Fruit fly (Drosophila melanogaster) whole organism, embryonic: ENCODE measurements around the gene Gr89a.

ENCODE experiments used
- Bdp1 ChIP-seq: fragments of 200-800 bp; sonication (Bioruptor generic); optimal IDR thresholded peaks from 3 replicates; lab custom pipeline; 2016; ENCODE audit warnings: missing biosample characterization, missing genetic modification characterization
- Bteb2 ChIP-seq: fragments of 200-800 bp; sonication (Bioruptor generic); optimal IDR thresholded peaks from 2 replicates; lab custom pipeline; 2016; ENCODE audit warnings: missing biosample characterization, missing genetic modification characterization
- C15 ChIP-seq: fragments of 200-800 bp; sonication (Bioruptor generic); IDR thresholded peaks from 3 replicates; pipeline ENCODE4 v1.3.6; 2022; ENCODE audit warnings: missing biosample characterization, missing genetic modification characterization
- CG10147 ChIP-seq: fragments of 200-800 bp; sonication (Bioruptor generic); optimal IDR thresholded peaks from 2 replicates; lab custom pipeline; 2019; ENCODE audit warnings: missing biosample characterization, mild to moderate bottlenecking, missing genetic modification characterization, moderate library complexity
- CG10565 ChIP-seq: fragments of 200-800 bp; sonication (Bioruptor generic); optimal IDR thresholded peaks from 3 replicates; lab custom pipeline; 2016; ENCODE audit warnings: missing biosample characterization, mild to moderate bottlenecking, missing genetic modification characterization
- CG11560 ChIP-seq: fragments of 200-800 bp; sonication (Bioruptor generic); IDR thresholded peaks from 3 replicates; pipeline ENCODE4 v1.3.6; 2022; ENCODE audit warnings: missing biosample characterization, missing genetic modification characterization
- CG11696 ChIP-seq: fragments of 200-800 bp; sonication (Bioruptor generic); IDR thresholded peaks from 2 replicates; pipeline ENCODE4 v1.3.6; 2022; ENCODE audit warnings: missing biosample characterization, missing genetic modification characterization
- CG13424 ChIP-seq: fragments of 200-800 bp; sonication (Bioruptor generic); optimal IDR thresholded peaks from 2 replicates; lab custom pipeline; 2019; ENCODE audit warnings: missing biosample characterization, mild to moderate bottlenecking, missing genetic modification characterization, moderate library complexity
- CG13624 ChIP-seq: fragments of 200-800 bp; sonication (Bioruptor generic); optimal IDR thresholded peaks from 2 replicates; lab custom pipeline; 2016; ENCODE audit warnings: missing biosample characterization, missing genetic modification characterization
- CG14014 ChIP-seq: fragments of 200-800 bp; sonication (Bioruptor generic); IDR thresholded peaks from 2 replicates; pipeline ENCODE4 v1.3.6; 2022; ENCODE audit warnings: missing biosample characterization, missing genetic modification characterization
- CG14965 ChIP-seq: fragments of 200-800 bp; sonication (Bioruptor generic); optimal IDR thresholded peaks from 2 replicates; lab custom pipeline; 2016; ENCODE audit warnings: missing biosample characterization, missing genetic modification characterization, borderline replicate concordance
- CG16863 ChIP-seq: fragments of 200-800 bp; sonication (Bioruptor generic); optimal IDR thresholded peaks from 3 replicates; lab custom pipeline; 2016; ENCODE audit warnings: missing biosample characterization, missing genetic modification characterization
- CG17328 ChIP-seq: fragments of 200-800 bp; sonication (Bioruptor generic); IDR thresholded peaks from 2 replicates; pipeline ENCODE4 v1.3.6; 2022; ENCODE audit warnings: missing biosample characterization, missing genetic modification characterization
- CG17829 ChIP-seq: fragments of 200-800 bp; optimal IDR thresholded peaks from 2 replicates; lab custom pipeline; 2019; ENCODE audit warnings: missing biosample characterization, mild to moderate bottlenecking, missing genetic modification characterization, moderate library complexity
- CG18262 ChIP-seq: fragments of 200-800 bp; optimal IDR thresholded peaks from 3 replicates; lab custom pipeline; 2019; ENCODE audit warnings: missing biosample characterization, mild to moderate bottlenecking, missing genetic modification characterization, moderate library complexity
- CG18764 ChIP-seq: fragments of 200-800 bp; sonication (Bioruptor generic); optimal IDR thresholded peaks from 3 replicates; lab custom pipeline; 2016; ENCODE audit warnings: missing biosample characterization, missing genetic modification characterization
- CG30020 ChIP-seq: fragments of 200-800 bp; optimal IDR thresholded peaks from 2 replicates; lab custom pipeline; 2019; ENCODE audit warnings: missing biosample characterization, mild to moderate bottlenecking, missing genetic modification characterization, moderate library complexity
- CG30431 ChIP-seq: fragments of 200-800 bp; sonication (Bioruptor generic); optimal IDR thresholded peaks from 2 replicates; lab custom pipeline; 2017; ENCODE audit warnings: missing biosample characterization, missing genetic modification characterization
- CG3847 ChIP-seq: fragments of 200-800 bp; sonication (Bioruptor generic); IDR thresholded peaks from 2 replicates; pipeline ENCODE4 v1.3.6; 2022; ENCODE audit warnings: missing biosample characterization, missing genetic modification characterization
- CG4730 ChIP-seq: fragments of 200-800 bp; sonication (Bioruptor generic); IDR thresholded peaks from 2 replicates; pipeline ENCODE4 v1.3.6; 2022; ENCODE audit warnings: missing biosample characterization, missing genetic modification characterization
- CG7271 ChIP-seq: fragments of 200-800 bp; sonication (Bioruptor generic); optimal IDR thresholded peaks from 2 replicates; lab custom pipeline; 2018; ENCODE audit warnings: missing biosample characterization, mild to moderate bottlenecking, missing genetic modification characterization, moderate library complexity
- CG7556 ChIP-seq: fragments of 200-800 bp; sonication (Bioruptor generic); optimal IDR thresholded peaks from 2 replicates; lab custom pipeline; 2017; ENCODE audit warnings: missing biosample characterization, mild to moderate bottlenecking, missing genetic modification characterization
- CG7745 ChIP-seq: fragments of 200-800 bp; sonication (Bioruptor generic); optimal IDR thresholded peaks from 2 replicates; lab custom pipeline; 2018; ENCODE audit warnings: missing biosample characterization, mild to moderate bottlenecking, missing genetic modification characterization, moderate library complexity
- CG7987 ChIP-seq: fragments of 200-800 bp; sonication (Bioruptor generic); optimal IDR thresholded peaks from 2 replicates; lab custom pipeline; 2018; ENCODE audit warnings: missing biosample characterization, mild to moderate bottlenecking, missing genetic modification characterization, moderate library complexity
- CG8765 ChIP-seq: fragments of 200-800 bp; sonication (Bioruptor generic); IDR thresholded peaks from 2 replicates; pipeline ENCODE4 v1.3.6; 2022; ENCODE audit warnings: missing biosample characterization, missing genetic modification characterization
- CG8924 ChIP-seq: fragments of 200-800 bp; optimal IDR thresholded peaks from 3 replicates; lab custom pipeline; 2019; ENCODE audit warnings: missing biosample characterization, mild to moderate bottlenecking, missing genetic modification characterization, moderate library complexity
- CG9932 ChIP-seq: fragments of 200-800 bp; sonication (Bioruptor generic); IDR thresholded peaks from 2 replicates; pipeline ENCODE4 v1.3.6; 2022; ENCODE audit warnings: missing biosample characterization, missing genetic modification characterization
- Dip2 ChIP-seq: fragments of 200-800 bp; sonication (Bioruptor generic); IDR thresholded peaks from 2 replicates; pipeline ENCODE4 v1.3.6; 2022; ENCODE audit warnings: missing biosample characterization, missing genetic modification characterization
- E2f1 ChIP-seq: fragments of 200-800 bp; sonication (Bioruptor generic); IDR thresholded peaks from 2 replicates; pipeline ENCODE4 v1.3.6; 2022; ENCODE audit warnings: missing biosample characterization, missing genetic modification characterization
- ERR ChIP-seq: fragments of 200-800 bp; sonication (Bioruptor generic); optimal IDR thresholded peaks from 2 replicates; lab custom pipeline; 2016; ENCODE audit warnings: missing biosample characterization, missing genetic modification characterization
- HHEX ChIP-seq: fragments of 200-800 bp; sonication (Bioruptor generic); optimal IDR thresholded peaks from 3 replicates; lab custom pipeline; 2017; ENCODE audit warnings: missing biosample characterization, mild to moderate bottlenecking, missing genetic modification characterization, missing genetic modification reagents
- HLH3B ChIP-seq: fragments of 200-800 bp; sonication (Bioruptor generic); IDR thresholded peaks from 2 replicates; pipeline ENCODE4 v1.3.6; 2022; ENCODE audit warnings: missing biosample characterization, missing genetic modification characterization
- HLH4C ChIP-seq: fragments of 200-800 bp; sonication (Bioruptor generic); IDR thresholded peaks from 3 replicates; pipeline ENCODE4 v1.3.6; 2022; ENCODE audit warnings: missing biosample characterization, missing genetic modification characterization; ENCODE audit not compliant: partially characterized antibody
- Kr ChIP-seq: fragments of 200-800 bp; sonication (Bioruptor generic); optimal IDR thresholded peaks from 2 replicates; lab custom pipeline; 2017; ENCODE audit warnings: missing biosample characterization, mild to moderate bottlenecking, missing genetic modification characterization
- Myb ChIP-seq: fragments of 200-800 bp; sonication (Bioruptor generic); optimal IDR thresholded peaks from 2 replicates; lab custom pipeline; 2016; ENCODE audit warnings: missing biosample characterization, missing genetic modification characterization
- NK7.1 ChIP-seq: fragments of 200-800 bp; sonication (Bioruptor generic); optimal IDR thresholded peaks from 3 replicates; lab custom pipeline; 2016; ENCODE audit warnings: missing biosample characterization, missing genetic modification characterization
- Poxn ChIP-seq: fragments of 200-800 bp; sonication (Bioruptor generic); IDR thresholded peaks from 2 replicates; pipeline ENCODE4 v1.3.6; 2022; ENCODE audit warnings: missing biosample characterization, missing genetic modification characterization
- Ptx1 ChIP-seq: fragments of 200-800 bp; sonication (Bioruptor generic); IDR thresholded peaks from 2 replicates; pipeline ENCODE4 v1.3.6; 2022; ENCODE audit warnings: missing biosample characterization, missing genetic modification characterization
- Vsx1 ChIP-seq: fragments of 200-800 bp; sonication (Bioruptor generic); optimal IDR thresholded peaks from 2 replicates; lab custom pipeline; 2017; ENCODE audit warnings: missing biosample characterization, mild to moderate bottlenecking, missing genetic modification characterization, missing genetic modification reagents
- ato ChIP-seq: fragments of 200-800 bp; sonication (Bioruptor generic); IDR thresholded peaks from 2 replicates; pipeline ENCODE4 v1.3.6; 2022; ENCODE audit warnings: missing biosample characterization, missing genetic modification characterization; ENCODE audit not compliant: partially characterized antibody
- crol ChIP-seq: fragments of 200-800 bp; sonication (Bioruptor generic); IDR thresholded peaks from 2 replicates; pipeline ENCODE4 v1.3.6; 2022; ENCODE audit warnings: missing biosample characterization, missing genetic modification characterization
- da ChIP-seq: fragments of 200-800 bp; sonication (Bioruptor generic); optimal IDR thresholded peaks from 2 replicates; lab custom pipeline; 2016; ENCODE audit warnings: missing biosample characterization, missing genetic modification characterization
- dmrt99B ChIP-seq: fragments of 200-800 bp; sonication (Bioruptor generic); optimal IDR thresholded peaks from 2 replicates; lab custom pipeline; 2018; ENCODE audit warnings: missing biosample characterization, mild to moderate bottlenecking, missing genetic modification characterization, moderate library complexity
- dpn ChIP-seq, 2 experiments: fragments of 200-800 bp; sonication (Bioruptor generic); optimal IDR thresholded peaks; 3 replicates each; lab custom pipeline; 2016; ENCODE audit warnings: missing biosample characterization in 2 of 2, missing genetic modification characterization in 2 of 2
- fd3F ChIP-seq: fragments of 200-800 bp; sonication (Bioruptor generic); optimal IDR thresholded peaks from 2 replicates; lab custom pipeline; 2018; ENCODE audit warnings: missing biosample characterization, mild to moderate bottlenecking, missing genetic modification characterization, moderate library complexity
- lov ChIP-seq, 2 experiments: fragments of 200-800 bp in 1 of 2; fragments of >200 bp in 1 of 2; sonication (Bioruptor generic) in 1 of 2; IDR thresholded peaks in 1 of 2; optimal IDR thresholded peaks in 1 of 2; 2 replicates in 1 of 2; 3 replicates in 1 of 2; pipeline versions ENCODE4 v1.3.6 to Lab custom; 2017 to 2022; ENCODE audit warnings: missing biosample characterization in 1 of 2, missing genetic modification characterization in 1 of 2
- mirr ChIP-seq: fragments of 200-800 bp; sonication (Bioruptor generic); optimal IDR thresholded peaks from 3 replicates; lab custom pipeline; 2018; ENCODE audit warnings: missing biosample characterization, mild to moderate bottlenecking, missing genetic modification characterization
- onecut ChIP-seq: fragments of 200-800 bp; sonication (Bioruptor generic); IDR thresholded peaks from 2 replicates; pipeline ENCODE4 v1.3.6; 2022; ENCODE audit warnings: missing biosample characterization, missing genetic modification characterization
- ssp ChIP-seq: fragments of 200-800 bp; sonication (Bioruptor generic); IDR thresholded peaks from 2 replicates; pipeline ENCODE4 v1.3.6; 2022; ENCODE audit warnings: missing biosample characterization, missing genetic modification characterization
- tin ChIP-seq: fragments of 200-800 bp; sonication (Bioruptor generic); optimal IDR thresholded peaks from 3 replicates; lab custom pipeline; 2016; ENCODE audit warnings: missing biosample characterization, missing genetic modification characterization
- tll ChIP-seq, 2 experiments: fragments of 200-800 bp in 1 of 2; fragments of >200 bp in 1 of 2; sonication (Bioruptor generic) in 1 of 2; optimal IDR thresholded peaks; 2 replicates each; lab custom pipeline; 2017 to 2019; ENCODE audit warnings: missing biosample characterization in 2 of 2, missing genetic modification characterization in 2 of 2, mild to moderate bottlenecking in 1 of 2, moderate library complexity in 1 of 2

Gr89a gene

dm6 chr3R:16510128-16510527, 11.4 kb upstream of the Gr89a start (continued):
- TF ChIP-seq CG30020 (no peak), CG13424 (tag; lab: Kevin White, UChicago) (peak; percentile 43), CG10147 (GFP tag; lab: Kevin White, UChicago) (peak; percentile 18), CG8924 (tag; lab: Kevin White, UChicago) (peak; percentile 60), ssp (GFP tag; lab: Robert Waterston, UW) (no peak), Myb (GFP tag; lab: Kevin White, UChicago) (no peak), CG3847 (GFP tag; lab: Robert Waterston, UW) (no peak), tll (GFP tag; optimal IDR thresholded peaks at IDR 0.05; lab: Kevin White, UChicago) (no peak), CG18764 (GFP tag; lab: Kevin White, UChicago) (no peak), C15 (no peak), CG17829 (peak; percentile 44), CG30431 (GFP tag; lab: Kevin White, UChicago) (no peak), crol (GFP tag; lab: Robert Waterston, UW) (no peak), HHEX (GFP tag; lab: Kevin White, UChicago) (peak; percentile 23), Ptx1 (peak; percentile 44; the same call in 1 of the 2 replicates), CG8765 (GFP tag; lab: Robert Waterston, UW) (no peak), Bteb2 (GFP tag; lab: Kevin White, UChicago) (no peak), ERR (GFP tag; lab: Kevin White, UChicago) (no peak), Vsx1 (GFP tag; lab: Kevin White, UChicago) (no peak), CG10565 (no peak), CG18262 (tag; lab: Kevin White, UChicago) (peak; percentile 67), CG7745 (tag; lab: Kevin White, UChicago) (no peak), CG11560 (tag; lab: Robert Waterston, UW) (no peak), CG7987 (GFP tag; lab: Kevin White, UChicago) (no peak), E2f1 (GFP tag; lab: Robert Waterston, UW) (no peak), dmrt99B (tag; lab: Kevin White, UChicago) (peak; percentile 60), HLH3B (GFP tag; lab: Robert Waterston, UW) (no peak), dpn (GFP tag; optimal IDR thresholded peaks at IDR 0.05; lab: Kevin White, UChicago) (no peak), lov (optimal IDR thresholded peaks at IDR 0.05; lab: Kevin White, UChicago) (no peak), lov (GFP tag; IDR thresholded peaks at IDR 0.05; lab: Robert Waterston, UW) (no peak), CG7271 (no peak), CG4730 (GFP tag; lab: Robert Waterston, UW) (no peak), Bdp1 (GFP tag; lab: Kevin White, UChicago) (no peak), da (GFP tag; lab: Kevin White, UChicago) (no peak), CG14965 (GFP tag; lab: Kevin White, UChicago) (no peak), NK7.1 (GFP tag; lab: Kevin White, UChicago) (no peak), HLH4C (no peak), onecut (GFP tag; lab: Robert Waterston, UW) (no peak), CG11696 (no peak), CG16863 (GFP tag; lab: Kevin White, UChicago) (no peak), CG14014 (GFP tag; lab: Robert Waterston, UW) (no peak), Kr (no peak), Dip2 (GFP tag; lab: Robert Waterston, UW) (no peak), CG17328 (GFP tag; lab: Robert Waterston, UW) (peak; percentile 21; the same call in 1 of the 2 replicates), CG13624 (no peak), CG7556 (GFP tag; lab: Kevin White, UChicago) (peak; percentile 43), CG9932 (GFP tag; lab: Robert Waterston, UW) (peak; percentile 28; the same call in 1 of the 2 replicates), tin (GFP tag; lab: Kevin White, UChicago) (no peak), ato (GFP tag; lab: Robert Waterston, UW) (no peak), fd3F (GFP tag; lab: Kevin White, UChicago) (no peak), mirr (no peak), Poxn (no peak)
